Fruit fly (Drosophila melanogaster): ENCODE data around the gene tna.
A peak's percentile ranks its signal among the peaks of the same experiment; 100 is the strongest.

The tna gene

DNA sequence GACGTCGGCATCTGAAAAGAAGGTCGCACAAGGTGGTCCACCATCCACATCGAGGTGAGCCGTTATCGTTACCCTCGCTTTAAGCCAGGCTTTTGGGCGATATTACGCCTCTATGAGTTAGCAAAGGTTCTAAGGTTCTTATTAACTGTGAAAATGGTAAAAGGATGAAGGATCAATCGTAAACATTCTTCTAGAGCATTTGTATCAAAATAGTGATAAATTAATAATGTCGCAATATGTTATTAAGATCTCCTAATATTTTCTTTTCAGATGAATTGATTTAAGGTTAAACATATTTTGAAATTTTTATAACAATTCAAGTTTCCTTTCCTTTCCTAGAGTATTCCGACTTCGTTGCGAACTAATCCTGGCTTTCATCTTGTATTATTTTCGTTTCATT is 39.4 kb upstream of the tna start (continued):
- TF ChIP-seq lab (GFP tag; optimal IDR thresholded peaks at IDR 0.05) = no peak
- TF ChIP-seq gem (tag; optimal IDR thresholded peaks at IDR 0.05) = peak; percentile 66
- peak; percentile 1 for TF ChIP-seq bab2 (GFP tag; optimal IDR thresholded peaks at IDR 0.05)
- TF ChIP-seq Hey (tag; optimal IDR thresholded peaks at IDR 0.05) = no peak
- 0 out of 2 replicates have a peak, but pooled peaks have one; percentile 13 for TF ChIP-seq slbo (GFP tag; IDR thresholded peaks at IDR 0.05)
- TF ChIP-seq Fer1 (GFP tag; optimal IDR thresholded peaks at IDR 0.05) = no peak
- TF ChIP-seq CG14667 (GFP tag; IDR thresholded peaks at IDR 0.05) = no peak
- no peak for TF ChIP-seq Stat92E (GFP tag; optimal IDR thresholded peaks at IDR 0.05)
- no peak for TF ChIP-seq CG12155 (GFP tag; optimal IDR thresholded peaks at IDR 0.05)
- no peak for TF ChIP-seq D (optimal IDR thresholded peaks at IDR 0.05)
- no peak for TF ChIP-seq D (GFP tag; optimal IDR thresholded peaks at IDR 0.05)
- no peak for TF ChIP-seq emc (GFP tag; optimal IDR thresholded peaks at IDR 0.05)
- peak; percentile 9 for TF ChIP-seq Med (GFP tag)
- TF ChIP-seq Fer3 (tag; optimal IDR thresholded peaks at IDR 0.05) = no peak
- no peak for TF ChIP-seq CG6813 (GFP tag; optimal IDR thresholded peaks at IDR 0.05)
- no peak for TF ChIP-seq CG11696 (GFP tag; IDR thresholded peaks at IDR 0.05)
- TF ChIP-seq sisA (GFP tag; IDR thresholded peaks at IDR 0.05) = no peak
- no peak for TF ChIP-seq CG10366 (GFP tag; IDR thresholded peaks at IDR 0.05)
- TF ChIP-seq Hr78 (GFP tag; optimal IDR thresholded peaks at IDR 0.05) = no peak
- no peak for TF ChIP-seq MBD-R2 (GFP tag; IDR thresholded peaks at IDR 0.05)
- no peak for TF ChIP-seq CG10654 (GFP tag; optimal IDR thresholded peaks at IDR 0.05)
- TF ChIP-seq pho (GFP tag; optimal IDR thresholded peaks at IDR 0.05) = no peak
- no peak for TF ChIP-seq CG7786 (GFP tag; optimal IDR thresholded peaks at IDR 0.05)
- no peak for TF ChIP-seq unc-4 (GFP tag; IDR thresholded peaks at IDR 0.05; ENCODE audit: partially characterized antibody)
- no peak for TF ChIP-seq chm (GFP tag; IDR thresholded peaks at IDR 0.05)
- 0 out of 3 replicates have a peak, but pooled peaks have one; percentile 6 for TF ChIP-seq zfh1 (GFP tag; IDR thresholded peaks at IDR 0.05)
- no peak for TF ChIP-seq CG34376 (GFP tag; optimal IDR thresholded peaks at IDR 0.05)
- TF ChIP-seq CG13287 (GFP tag; IDR thresholded peaks at IDR 0.05; ENCODE audit: partially characterized antibody) = no peak
- 0 out of 2 replicates have a peak, but pooled peaks have one; percentile 24 for TF ChIP-seq Ptx1 (GFP tag; IDR thresholded peaks at IDR 0.05)
- TF ChIP-seq MESR4 (GFP tag; optimal IDR thresholded peaks at IDR 0.05) = no peak
- TF ChIP-seq tgo (GFP tag; IDR thresholded peaks at IDR 0.05) = 0 out of 3 replicates have a peak, but pooled peaks have one; percentile 15
- TF ChIP-seq ranshi (GFP tag; IDR thresholded peaks at IDR 0.05) = no peak
- TF ChIP-seq CG12744 (GFP tag; optimal IDR thresholded peaks at IDR 0.05) = no peak
- TF ChIP-seq CG15269 (tag; optimal IDR thresholded peaks at IDR 0.05) = peak; percentile 40
- no peak for TF ChIP-seq CG16813 (GFP tag; IDR thresholded peaks at IDR 0.05; ENCODE audit: partially characterized antibody)
- TF ChIP-seq yki (optimal IDR thresholded peaks at IDR 0.05) = no peak
- no peak for TF ChIP-seq CG1832 (GFP tag; optimal IDR thresholded peaks at IDR 0.05)
- TF ChIP-seq Neu2 (GFP tag; optimal IDR thresholded peaks at IDR 0.05; ENCODE audit: borderline replicate concordance) = no peak
- no peak for TF ChIP-seq esg (GFP tag; conservative IDR thresholded peaks at IDR 0.05)
- TF ChIP-seq MTF-1 (GFP tag; optimal IDR thresholded peaks at IDR 0.05; ENCODE audit: borderline replicate concordance) = no peak
- no peak for TF ChIP-seq CG10979 (tag; optimal IDR thresholded peaks at IDR 0.05)
- no peak for TF ChIP-seq run (tag; optimal IDR thresholded peaks at IDR 0.05)
- TF ChIP-seq CG8924 (tag; optimal IDR thresholded peaks at IDR 0.05) = peak; percentile 23
- no peak for TF ChIP-seq nerfin-1 (tag; optimal IDR thresholded peaks at IDR 0.05)
- TF ChIP-seq CG32532 (GFP tag; IDR thresholded peaks at IDR 0.05) = no peak
- TF ChIP-seq tio (GFP tag; optimal IDR thresholded peaks at IDR 0.05) = peak; percentile 31
- TF ChIP-seq CG14050 (GFP tag; IDR thresholded peaks at IDR 0.05) = no peak
- no peak for TF ChIP-seq CG13296 (GFP tag; optimal IDR thresholded peaks at IDR 0.05)
- TF ChIP-seq CG3838 (GFP tag; optimal IDR thresholded peaks at IDR 0.05) = no peak
- TF ChIP-seq Dp (GFP tag; optimal IDR thresholded peaks at IDR 0.05) = no peak
- no peak for TF ChIP-seq NFAT (GFP tag; IDR thresholded peaks at IDR 0.05)

All from whole organism, embryonic.